Worm (Caenorhabditis elegans) whole organism, L1 larva: ENCODE results near the gene C29F9.9.

Source experiments
- C16A3.4 ChIP-seq: fragments of 150-350 bp; optimal IDR thresholded peaks from 2 replicates; lab custom pipeline; 2014; ENCODE audit warnings: missing biosample characterization, missing genetic modification characterization
- C34B4.2 ChIP-seq: sonication (generic microtip); optimal IDR thresholded peaks from 2 replicates; lab custom pipeline; 2017; ENCODE audit warnings: mild to moderate bottlenecking, missing genetic modification characterization, missing compliant biosample characterization
- F16B12.6 ChIP-seq: fragments of 150-350 bp; optimal IDR thresholded peaks from 2 replicates; lab custom pipeline; 2014; ENCODE audit warnings: missing biosample characterization, missing genetic modification characterization
- Y116A8C.19 ChIP-seq: sonication (generic microtip); optimal IDR thresholded peaks from 2 replicates; lab custom pipeline; 2016; ENCODE audit warnings: missing compliant biosample characterization, missing genetic modification characterization, borderline replicate concordance
- aha-1 ChIP-seq: fragments of 150-350 bp; optimal IDR thresholded peaks from 2 replicates; lab custom pipeline; 2014; ENCODE audit warnings: missing biosample characterization, missing genetic modification characterization
- alr-1 ChIP-seq: fragments of 200-800 bp; sonication (Bioruptor generic); optimal IDR thresholded peaks from 2 replicates; lab custom pipeline; 2018; ENCODE audit warnings: borderline replicate concordance, mild to moderate bottlenecking, missing genetic modification characterization, missing compliant biosample characterization
- ama-1 ChIP-seq: fragments of 150-350 bp; optimal IDR thresholded peaks from 2 replicates; lab custom pipeline; 2014
- blmp-1 ChIP-seq: fragments of 150-350 bp; optimal IDR thresholded peaks from 2 replicates; lab custom pipeline; 2014; ENCODE audit warnings: missing biosample characterization, missing genetic modification characterization
- ceh-63 ChIP-seq: fragments of 200-800 bp; sonication (Bioruptor generic); optimal IDR thresholded peaks from 2 replicates; lab custom pipeline; 2018; ENCODE audit warnings: mild to moderate bottlenecking, missing genetic modification characterization, missing compliant biosample characterization
- ceh-8 ChIP-seq: fragments of 200-800 bp; sonication (Bioruptor generic); optimal IDR thresholded peaks from 2 replicates; lab custom pipeline; 2018; ENCODE audit warnings: mild to moderate bottlenecking, missing genetic modification characterization, moderate library complexity, missing compliant biosample characterization
- ceh-90 ChIP-seq: sonication (generic microtip); optimal IDR thresholded peaks from 2 replicates; lab custom pipeline; 2016; ENCODE audit warnings: missing genetic modification characterization, missing compliant biosample characterization
- ces-1 ChIP-seq: fragments of 150-350 bp; optimal IDR thresholded peaks from 2 replicates; lab custom pipeline; 2014; ENCODE audit warnings: missing biosample characterization, missing genetic modification reagents, missing genetic modification characterization
- efl-1 ChIP-seq, 4 experiments: fragments of 150-350 bp; optimal IDR thresholded peaks in 3 of 4; peaks in 1 of 4; 1 replicate in 1 of 4; 2 replicates in 3 of 4; lab custom pipeline; 2014; ENCODE audit warnings: missing biosample characterization in 2 of 4, missing genetic modification characterization in 2 of 4, missing genetic modification reagents in 2 of 4
- egl-13 ChIP-seq: sonication (generic microtip); optimal IDR thresholded peaks from 2 replicates; lab custom pipeline; 2016; ENCODE audit warnings: missing genotype, missing genetic modification reagents, missing genetic modification characterization, missing compliant biosample characterization
- fkh-10 ChIP-seq: sonication (generic microtip); optimal IDR thresholded peaks from 2 replicates; lab custom pipeline; 2017; ENCODE audit warnings: missing biosample characterization, missing genetic modification reagents, missing genetic modification characterization
- fkh-4 ChIP-seq: sonication (generic microtip); optimal IDR thresholded peaks from 2 replicates; lab custom pipeline; 2016; ENCODE audit warnings: missing compliant biosample characterization, missing genetic modification characterization, borderline replicate concordance
- fkh-8 ChIP-seq: sonication (generic microtip); optimal IDR thresholded peaks from 2 replicates; lab custom pipeline; 2016; ENCODE audit warnings: mild to moderate bottlenecking, missing genetic modification characterization, missing compliant biosample characterization
- fos-1 ChIP-seq: fragments of 150-350 bp; optimal IDR thresholded peaks from 2 replicates; lab custom pipeline; 2014; ENCODE audit warnings: missing biosample characterization, missing genetic modification characterization
- grh-1 ChIP-seq: fragments of 200-800 bp; sonication (Bioruptor generic); IDR thresholded peaks from 2 replicates; pipeline ENCODE4 v1.3.6; 2022; ENCODE audit warnings: missing genetic modification reagents, missing genetic modification characterization, missing compliant biosample characterization
- hlh-17 ChIP-seq: fragments of 200-800 bp; sonication (Bioruptor generic); optimal IDR thresholded peaks from 2 replicates; lab custom pipeline; 2018; ENCODE audit warnings: missing genetic modification characterization, mild to moderate bottlenecking, missing compliant biosample characterization, moderate library complexity, borderline replicate concordance
- hlh-4 ChIP-seq: sonication (generic microtip); optimal IDR thresholded peaks from 2 replicates; lab custom pipeline; 2016; ENCODE audit warnings: mild to moderate bottlenecking, missing genetic modification characterization, missing compliant biosample characterization
- hpl-2 ChIP-seq: fragments of 150-350 bp; optimal IDR thresholded peaks from 2 replicates; lab custom pipeline; 2014; ENCODE audit warnings: missing biosample characterization, missing genetic modification reagents, missing genetic modification characterization
- jun-1 ChIP-seq: fragments of 150-350 bp; optimal IDR thresholded peaks from 2 replicates; lab custom pipeline; 2014; ENCODE audit warnings: missing biosample characterization, missing genetic modification reagents, missing genetic modification characterization
- lin-13 ChIP-seq: fragments of 150-350 bp; optimal IDR thresholded peaks from 2 replicates; lab custom pipeline; 2014; ENCODE audit warnings: missing biosample characterization, missing genetic modification reagents, missing genetic modification characterization
- lin-14 ChIP-seq: fragments of 200-800 bp; sonication (Bioruptor generic); optimal IDR thresholded peaks from 2 replicates; lab custom pipeline; 2018; ENCODE audit warnings: mild to moderate bottlenecking, missing genetic modification characterization, moderate library complexity, missing compliant biosample characterization
- lin-15B ChIP-seq: fragments of 150-350 bp; sonication (generic microtip); optimal IDR thresholded peaks from 3 replicates; lab custom pipeline; 2014; ENCODE audit warnings: missing biosample characterization, missing genetic modification characterization
- lin-35 ChIP-seq, 2 experiments: fragments of 150-350 bp; optimal IDR thresholded peaks; 2 replicates each; lab custom pipeline; 2014; ENCODE audit warnings: missing biosample characterization in 2 of 2, missing genetic modification characterization in 2 of 2, missing genetic modification reagents in 2 of 2
- lin-39 ChIP-seq: fragments of 150-350 bp; optimal IDR thresholded peaks from 2 replicates; lab custom pipeline; 2014; ENCODE audit warnings: missing biosample characterization, missing genetic modification reagents, missing genetic modification characterization
- lir-3 ChIP-seq: sonication (generic microtip); optimal IDR thresholded peaks from 2 replicates; lab custom pipeline; 2016; ENCODE audit warnings: mild to moderate bottlenecking, missing genetic modification characterization, moderate library complexity, missing compliant biosample characterization; ENCODE audit not compliant: poor library complexity
- lsy-2 ChIP-seq, 2 experiments: fragments of 150-350 bp; optimal IDR thresholded peaks; 2 replicates each; lab custom pipeline; 2014; ENCODE audit warnings: missing biosample characterization in 2 of 2, missing genetic modification characterization in 2 of 2
- mep-1 ChIP-seq: fragments of 150-350 bp; optimal IDR thresholded peaks from 2 replicates; lab custom pipeline; 2014; ENCODE audit warnings: missing biosample characterization, missing genetic modification characterization
- nhr-12 ChIP-seq: sonication (generic microtip); optimal IDR thresholded peaks from 2 replicates; lab custom pipeline; 2017; ENCODE audit warnings: missing biosample characterization, missing genetic modification characterization
- nhr-19 ChIP-seq: fragments of 200-800 bp; sonication (Bioruptor generic); conservative IDR thresholded peaks from 2 replicates; pipeline ENCODE4 v1.3.6; 2022; ENCODE audit warnings: missing genetic modification characterization, missing compliant biosample characterization
- nhr-20 ChIP-seq: sonication (generic microtip); optimal IDR thresholded peaks from 2 replicates; lab custom pipeline; 2016; ENCODE audit warnings: mild to moderate bottlenecking, missing genetic modification characterization, missing compliant biosample characterization
- nhr-28 ChIP-seq: fragments of 150-350 bp; optimal IDR thresholded peaks from 2 replicates; lab custom pipeline; 2014; ENCODE audit warnings: missing biosample characterization, missing genetic modification characterization
- nhr-47 ChIP-seq: sonication (generic microtip); optimal IDR thresholded peaks from 2 replicates; lab custom pipeline; 2016; ENCODE audit warnings: mild to moderate bottlenecking, missing genetic modification characterization, moderate library complexity, missing compliant biosample characterization
- nhr-71 ChIP-seq: sonication (generic microtip); optimal IDR thresholded peaks from 2 replicates; lab custom pipeline; 2016; ENCODE audit warnings: mild to moderate bottlenecking, missing genetic modification characterization, moderate library complexity, missing compliant biosample characterization
- nhr-76 ChIP-seq: sonication (generic microtip); optimal IDR thresholded peaks from 2 replicates; lab custom pipeline; 2017; ENCODE audit warnings: missing biosample characterization, missing genetic modification characterization
- nhr-85 ChIP-seq: sonication (generic microtip); peaks from one replicate; lab custom pipeline; 2016; ENCODE audit warnings: missing genetic modification characterization, inconsistent platforms, missing compliant biosample characterization
- nhr-90 ChIP-seq: sonication (generic microtip); optimal IDR thresholded peaks from 2 replicates; lab custom pipeline; 2016; ENCODE audit warnings: mild to moderate bottlenecking, missing genetic modification characterization, missing compliant biosample characterization; ENCODE audit not compliant: poor library complexity
- pag-3 ChIP-seq: sonication (generic microtip); optimal IDR thresholded peaks from 2 replicates; lab custom pipeline; 2017; ENCODE audit warnings: missing genetic modification characterization, mild to moderate bottlenecking, missing compliant biosample characterization, antibody characterized with exemption, borderline replicate concordance; ENCODE audit not compliant: insufficient read depth
- pqm-1 ChIP-seq: sonication (generic microtip); optimal IDR thresholded peaks from 3 replicates; lab custom pipeline; 2017; ENCODE audit warnings: missing biosample characterization, missing genetic modification characterization
- snpc-4 ChIP-seq: fragments of 150-350 bp; optimal IDR thresholded peaks from 2 replicates; lab custom pipeline; 2014; ENCODE audit warnings: missing biosample characterization, missing genetic modification characterization
- snu-23 ChIP-seq: sonication (generic microtip); optimal IDR thresholded peaks from 2 replicates; lab custom pipeline; 2016; ENCODE audit warnings: missing genetic modification characterization, missing compliant biosample characterization
- tlp-1 ChIP-seq: fragments of 150-350 bp; optimal IDR thresholded peaks from 2 replicates; lab custom pipeline; 2014; ENCODE audit warnings: missing biosample characterization, missing genetic modification characterization
- unc-62 ChIP-seq: fragments of 150-350 bp; optimal IDR thresholded peaks from 2 replicates; lab custom pipeline; 2014; ENCODE audit warnings: missing biosample characterization, missing genetic modification reagents, missing genetic modification characterization
- unc-86 ChIP-seq: sonication (generic microtip); optimal IDR thresholded peaks from 2 replicates; lab custom pipeline; 2016; ENCODE audit warnings: missing genetic modification characterization, missing compliant biosample characterization
- vab-15 ChIP-seq: sonication (generic microtip); optimal IDR thresholded peaks from 2 replicates; lab custom pipeline; 2017; ENCODE audit warnings: missing genotype, mild to moderate bottlenecking, missing genetic modification characterization, missing compliant biosample characterization
- ztf-11 ChIP-seq, 2 experiments: sonication (generic microtip); optimal IDR thresholded peaks; 2 replicates each; lab custom pipeline; 2016 to 2017; ENCODE audit warnings: missing genetic modification characterization in 2 of 2, missing biosample characterization in 1 of 2, missing compliant biosample characterization in 1 of 2

C29F9.9 gene

DNA sequence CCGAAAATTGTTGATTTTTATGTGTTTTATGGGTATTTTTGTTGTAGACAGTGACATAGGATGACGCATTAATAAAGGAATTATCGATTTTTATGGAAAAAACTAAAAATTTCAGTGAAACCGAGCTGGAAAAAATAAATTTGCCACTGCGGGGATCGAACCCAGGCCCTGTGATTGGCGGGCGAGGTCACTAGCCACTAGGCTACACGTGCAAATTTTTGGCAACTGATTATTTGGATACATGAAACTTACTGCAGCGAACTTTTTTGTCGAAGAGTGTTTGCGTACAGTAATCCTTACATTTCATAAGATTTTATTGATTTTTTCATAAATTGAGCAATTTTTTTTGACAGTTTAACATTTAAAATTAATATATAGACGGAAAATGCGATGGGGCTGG, 9.6 kb downstream of the C29F9.9 start (continued):
- TF ChIP-seq efl-1 (optimal IDR thresholded peaks at IDR 0.05; lab: Kevin White, UChicago) (peak in 1 of 2 experiments; percentile 49), efl-1 (GFP tag; optimal IDR thresholded peaks at IDR 0.05 in 1 of 2; lab: Kevin White, UChicago) (peak in 1 of 2 experiments; percentile 79), nhr-19 (GFP tag; lab: Robert Waterston, UW) (peak; percentile 59), nhr-47 (tag; lab: Kevin White, UChicago) (peak; percentile 70), fos-1 (tag; lab: Kevin White, UChicago) (peak; percentile 13), snu-23 (GFP tag; lab: Kevin White, UChicago) (peak; percentile 69), ztf-11 (tag; optimal IDR thresholded peaks at IDR 0.05; lab: Kevin White, UChicago) (no peak), blmp-1 (tag; lab: Kevin White, UChicago) (no peak), C34B4.2 (tag; lab: Kevin White, UChicago) (no peak), fkh-4 (no peak), nhr-12 (tag; lab: Kevin White, UChicago) (no peak), ceh-8 (no peak), unc-86 (tag; lab: Kevin White, UChicago) (no peak)

DNA sequence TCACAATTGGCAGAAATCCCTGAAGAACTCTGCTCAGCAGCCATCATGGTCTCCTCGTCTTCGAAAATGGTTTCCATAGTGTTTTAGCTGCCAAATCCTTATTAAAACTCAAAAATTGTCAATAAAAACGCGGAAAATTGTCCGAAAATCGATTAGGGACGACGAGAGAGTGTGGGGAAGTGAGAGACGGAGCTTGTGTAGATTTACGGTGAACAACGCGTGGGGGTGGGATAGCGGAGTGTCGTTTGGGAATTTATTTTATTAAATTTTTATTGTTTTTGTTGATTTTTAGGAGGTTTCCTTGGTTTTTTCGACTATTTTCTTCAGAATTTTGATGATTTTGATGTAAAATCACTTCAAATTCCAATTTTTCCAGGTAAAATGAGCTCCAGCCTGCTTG, 11.5 kb downstream of the C29F9.9 start, which contains the start of the genes F54C4.4 and mrpl-40:
Gene F54C4.4, minus strand, starts transcription at position 199 of the 400 bp plus-strand sequence.
Gene mrpl-40, plus strand, starts transcription at position 377 of the 400 bp plus-strand sequence.
- TF ChIP-seq nhr-90 (tag; lab: Kevin White, UChicago) (peak; percentile 59), nhr-20 (peak; percentile 53), lin-13 (peak; percentile 61), hpl-2 (GFP tag; lab: Kevin White, UChicago) (peak; percentile 11), pqm-1 (tag; lab: Kevin White, UChicago) (no peak), F16B12.6 (tag; lab: Kevin White, UChicago) (peak; percentile 36), lsy-2 (tag; optimal IDR thresholded peaks at IDR 0.05; lab: Kevin White, UChicago) (peak; percentile 81 to 83), tlp-1 (tag; lab: Kevin White, UChicago) (no peak), fkh-10 (GFP tag; lab: Kevin White, UChicago) (peak; percentile 1), jun-1 (tag; lab: Kevin White, UChicago) (peak; percentile 66), nhr-12 (tag; lab: Kevin White, UChicago) (no peak), pag-3 (tag; lab: Kevin White, UChicago) (no peak), grh-1 (no peak), C16A3.4 (peak; percentile 74), ceh-63 (no peak), ama-1 (no peak), lin-15B (tag; lab: Kevin White, UChicago) (peak; percentile 46), mep-1 (tag; lab: Kevin White, UChicago) (peak; percentile 61), fkh-4 (no peak), lin-35 (GFP tag; optimal IDR thresholded peaks at IDR 0.05; lab: Kevin White, UChicago) (peak; percentile 67 to 81), snu-23 (GFP tag; lab: Kevin White, UChicago) (peak; percentile 86), aha-1 (tag; lab: Kevin White, UChicago) (no peak), alr-1 (tag; lab: Kevin White, UChicago) (no peak), lir-3 (tag; lab: Kevin White, UChicago) (no peak), lin-39 (tag; lab: Kevin White, UChicago) (peak; percentile 62), efl-1 (optimal IDR thresholded peaks at IDR 0.05; lab: Kevin White, UChicago) (peak; percentile 72 to 77), efl-1 (GFP tag; optimal IDR thresholded peaks at IDR 0.05 in 1 of 2; lab: Kevin White, UChicago) (peak; percentile 63 to 96), hlh-4 (tag; lab: Kevin White, UChicago) (no peak), unc-62 (GFP tag; lab: Kevin White, UChicago) (no peak), nhr-76 (no peak), egl-13 (tag; lab: Kevin White, UChicago) (peak; percentile 23), fkh-8 (tag; lab: Kevin White, UChicago) (peak; percentile 62), blmp-1 (tag; lab: Kevin White, UChicago) (peak; percentile 14), nhr-85 (tag; lab: Kevin White, UChicago) (peak; percentile 81), nhr-47 (tag; lab: Kevin White, UChicago) (peak; percentile 84), ces-1 (GFP tag; lab: Kevin White, UChicago) (no peak), lin-14 (GFP tag; lab: Kevin White, UChicago) (peak; percentile 73), nhr-71 (tag; lab: Kevin White, UChicago) (peak; percentile 76), hlh-17 (GFP tag; lab: Kevin White, UChicago) (no peak), nhr-28 (no peak), snpc-4 (tag; lab: Kevin White, UChicago) (peak; percentile 20), ceh-8 (no peak), vab-15 (tag; lab: Kevin White, UChicago) (no peak), ceh-90 (tag; lab: Kevin White, UChicago) (no peak), Y116A8C.19 (tag; lab: Kevin White, UChicago) (no peak)
